Worm (Caenorhabditis elegans) whole organism, L3 larva: ENCODE data around the gene Y2H9A.6.

Experiments
- ama-1 ChIP-seq: fragments of 150-350 bp; optimal IDR thresholded peaks from 2 replicates; lab custom pipeline; 2018
- elt-2 ChIP-seq: sonication (generic microtip); optimal IDR thresholded peaks from 2 replicates; lab custom pipeline; 2016; ENCODE audit warnings: missing genetic modification reagents, mild to moderate bottlenecking, missing genetic modification characterization, missing compliant biosample characterization
- lin-39 ChIP-seq: fragments of 150-350 bp; optimal IDR thresholded peaks from 2 replicates; lab custom pipeline; 2018; ENCODE audit warnings: missing biosample characterization, missing genetic modification reagents, missing genetic modification characterization
- nhr-11 ChIP-seq: fragments of 150-350 bp; optimal IDR thresholded peaks from 2 replicates; lab custom pipeline; 2014; ENCODE audit warnings: missing biosample characterization, missing genetic modification characterization
- nhr-23 ChIP-seq: fragments of 150-350 bp; optimal IDR thresholded peaks from 2 replicates; lab custom pipeline; 2014; ENCODE audit warnings: missing biosample characterization, missing genetic modification reagents, missing genetic modification characterization
- nhr-25 ChIP-seq: sonication (generic microtip); optimal IDR thresholded peaks from 2 replicates; lab custom pipeline; 2017; ENCODE audit warnings: missing biosample characterization, missing genetic modification characterization
- pha-4 ChIP-seq: fragments of 150-350 bp; optimal IDR thresholded peaks from 2 replicates; lab custom pipeline; 2014; ENCODE audit warnings: missing biosample characterization, missing genetic modification reagents, missing genetic modification characterization
- pqm-1 ChIP-seq: fragments of 150-350 bp; optimal IDR thresholded peaks from 2 replicates; lab custom pipeline; 2017; ENCODE audit warnings: missing biosample characterization, missing genetic modification characterization, inconsistent platforms
- skn-1 ChIP-seq: fragments of 150-350 bp; optimal IDR thresholded peaks from 2 replicates; lab custom pipeline; 2014; ENCODE audit warnings: missing biosample characterization, missing genetic modification characterization
- snpc-4 ChIP-seq: fragments of 150-350 bp; optimal IDR thresholded peaks from 2 replicates; lab custom pipeline; 2014; ENCODE audit warnings: missing biosample characterization, missing genetic modification characterization
- unc-39 ChIP-seq: sonication (generic microtip); optimal IDR thresholded peaks from 4 replicates; lab custom pipeline; 2017; ENCODE audit warnings: missing biosample characterization, missing genetic modification characterization
- unc-62 ChIP-seq: fragments of 150-350 bp; sonication (generic microtip); optimal IDR thresholded peaks from 4 replicates; lab custom pipeline; 2014; ENCODE audit warnings: missing biosample characterization, missing genetic modification reagents, missing genetic modification characterization

ce11 chrV:13432364-13432763, 11.3 kb upstream of the Y2H9A.6 start, which contains the start of gene srd-17:
- no peak for TF ChIP-seq skn-1 (tag; lab: Kevin White, UChicago)
- TF ChIP-seq pqm-1 (tag; lab: Kevin White, UChicago): no peak
- TF ChIP-seq elt-2 (tag; lab: Kevin White, UChicago): no peak
- no peak for TF ChIP-seq nhr-11
- TF ChIP-seq unc-62 (GFP tag; lab: Kevin White, UChicago): no peak
- no peak for TF ChIP-seq ama-1 (lab: Kevin White, UChicago)
- no peak for TF ChIP-seq nhr-25 (tag; lab: Kevin White, UChicago)
- no peak for TF ChIP-seq pha-4 (tag; lab: Kevin White, UChicago)
- TF ChIP-seq lin-39 (tag; lab: Kevin White, UChicago): no peak
- TF ChIP-seq unc-39 (tag; lab: Kevin White, UChicago): no peak
- no peak for TF ChIP-seq snpc-4
- no peak for TF ChIP-seq nhr-23
